Fruit fly (Drosophila melanogaster) whole organism, embryonic: ENCODE data around the gene CG13623.

Source experiments
- Asciz ChIP-seq: fragments of 200-800 bp; sonication (Bioruptor generic); optimal IDR thresholded peaks from 2 replicates; lab custom pipeline; 2017; ENCODE audit warnings: missing biosample characterization, mild to moderate bottlenecking, missing genetic modification characterization, missing genetic modification reagents
- Awh ChIP-seq: fragments of 200-800 bp; sonication (Bioruptor generic); IDR thresholded peaks from 2 replicates; pipeline ENCODE4, ENCODE4 v1.3.6; 2022; ENCODE audit warnings: missing biosample characterization, missing genetic modification characterization
- Bdp1 ChIP-seq: fragments of 200-800 bp; sonication (Bioruptor generic); optimal IDR thresholded peaks from 3 replicates; lab custom pipeline; 2016; ENCODE audit warnings: missing biosample characterization, missing genetic modification characterization
- CG10366 ChIP-seq: fragments of 200-800 bp; sonication (Bioruptor generic); IDR thresholded peaks from 2 replicates; pipeline ENCODE4 v1.3.6; 2022; ENCODE audit warnings: missing biosample characterization, missing genetic modification characterization
- CG17361 ChIP-seq: fragments of 200-800 bp; sonication (Bioruptor generic); IDR thresholded peaks from 3 replicates; pipeline ENCODE4 v1.3.6; 2022; ENCODE audit warnings: missing biosample characterization, missing genetic modification characterization
- CG17612 ChIP-seq: fragments of 200-800 bp; sonication (Bioruptor generic); IDR thresholded peaks from 2 replicates; pipeline ENCODE4 v1.3.6; 2022; ENCODE audit warnings: missing biosample characterization, missing genetic modification characterization
- CG1832 ChIP-seq: fragments of 200-800 bp; sonication (Bioruptor generic); optimal IDR thresholded peaks from 2 replicates; lab custom pipeline; 2017; ENCODE audit warnings: missing biosample characterization, mild to moderate bottlenecking, missing genetic modification characterization, inconsistent platforms
- CG2712 ChIP-seq: fragments of 200-800 bp; optimal IDR thresholded peaks from 3 replicates; lab custom pipeline; 2019; ENCODE audit warnings: missing biosample characterization, mild to moderate bottlenecking, missing genetic modification characterization, moderate library complexity
- CG3065 ChIP-seq: fragments of 200-800 bp; sonication (Bioruptor generic); optimal IDR thresholded peaks from 2 replicates; lab custom pipeline; 2016; ENCODE audit warnings: missing biosample characterization, missing genetic modification characterization
- CG31388 ChIP-seq: fragments of 200-800 bp; sonication (Bioruptor generic); optimal IDR thresholded peaks from 2 replicates; lab custom pipeline; 2016; ENCODE audit warnings: missing biosample characterization, missing genetic modification characterization
- CG32772 ChIP-seq: fragments of 200-800 bp; sonication (Bioruptor generic); IDR thresholded peaks from 2 replicates; pipeline ENCODE4 v1.3.6; 2022; ENCODE audit warnings: missing biosample characterization, missing genetic modification characterization
- CG3407 ChIP-seq: fragments of 200-800 bp; sonication (Bioruptor generic); optimal IDR thresholded peaks from 2 replicates; lab custom pipeline; 2018; ENCODE audit warnings: missing biosample characterization, mild to moderate bottlenecking, missing genetic modification characterization
- CG4617 ChIP-seq: fragments of 200-800 bp; sonication (Bioruptor generic); optimal IDR thresholded peaks from 3 replicates; lab custom pipeline; 2016; ENCODE audit warnings: missing biosample characterization, missing genetic modification characterization, borderline replicate concordance
- CG4730 ChIP-seq: fragments of 200-800 bp; sonication (Bioruptor generic); IDR thresholded peaks from 2 replicates; pipeline ENCODE4 v1.3.6; 2022; ENCODE audit warnings: missing biosample characterization, missing genetic modification characterization
- CG8089 ChIP-seq: fragments of 200-800 bp; sonication (Bioruptor generic); optimal IDR thresholded peaks from 3 replicates; lab custom pipeline; 2016; ENCODE audit warnings: missing biosample characterization, missing genetic modification characterization
- CG9215 ChIP-seq: fragments of 200-800 bp; sonication (Bioruptor generic); IDR thresholded peaks from 2 replicates; pipeline ENCODE4 v1.3.6; 2022; ENCODE audit warnings: missing biosample characterization, missing genetic modification characterization
- CG9609 ChIP-seq: fragments of 200-800 bp; sonication (Bioruptor generic); optimal IDR thresholded peaks from 3 replicates; lab custom pipeline; 2016; ENCODE audit warnings: missing biosample characterization, missing genetic modification characterization
- Chrac-16 ChIP-seq: fragments of 200-800 bp; sonication (Bioruptor generic); optimal IDR thresholded peaks from 3 replicates; lab custom pipeline; 2016; ENCODE audit warnings: missing biosample characterization, missing genetic modification characterization
- CkIIα-i1 ChIP-seq: fragments of 200-800 bp; sonication (Bioruptor generic); IDR thresholded peaks from 2 replicates; pipeline ENCODE4 v1.3.6; 2022; ENCODE audit warnings: missing biosample characterization, missing genetic modification characterization
- Dad ChIP-seq: fragments of 200-800 bp; sonication (Bioruptor generic); optimal IDR thresholded peaks from 3 replicates; lab custom pipeline; 2016; ENCODE audit warnings: missing biosample characterization, missing genetic modification characterization
- Ets97D ChIP-seq: fragments of 200-800 bp; sonication (Bioruptor generic); optimal IDR thresholded peaks from 3 replicates; lab custom pipeline; 2016; ENCODE audit warnings: missing biosample characterization, missing genetic modification characterization
- Gsc ChIP-seq: fragments of 200-800 bp; sonication (Bioruptor generic); IDR thresholded peaks from 2 replicates; pipeline ENCODE4 v1.3.6; 2022; ENCODE audit warnings: missing biosample characterization, missing genetic modification characterization
- Hr39 ChIP-seq: fragments of >200 bp; optimal IDR thresholded peaks from 2 replicates; lab custom pipeline; 2017
- Lpt ChIP-seq: fragments of >200 bp; optimal IDR thresholded peaks from 2 replicates; lab custom pipeline; 2018; ENCODE audit warnings: missing biosample characterization, missing genetic modification characterization
- MESR4 ChIP-seq: fragments of 200-800 bp; sonication (Bioruptor generic); optimal IDR thresholded peaks from 2 replicates; lab custom pipeline; 2018; ENCODE audit warnings: missing biosample characterization, mild to moderate bottlenecking, missing genetic modification characterization, moderate library complexity
- MTF-1 ChIP-seq: fragments of 200-800 bp; sonication (Bioruptor generic); optimal IDR thresholded peaks from 2 replicates; lab custom pipeline; 2018; ENCODE audit warnings: missing biosample characterization, mild to moderate bottlenecking, missing genetic modification characterization, borderline replicate concordance
- Oli ChIP-seq: fragments of 200-800 bp; sonication (Bioruptor generic); optimal IDR thresholded peaks from 2 replicates; lab custom pipeline; 2018; ENCODE audit warnings: missing biosample characterization, mild to moderate bottlenecking, missing genetic modification characterization, moderate library complexity
- Poxn ChIP-seq: fragments of 200-800 bp; sonication (Bioruptor generic); IDR thresholded peaks from 2 replicates; pipeline ENCODE4 v1.3.6; 2022; ENCODE audit warnings: missing biosample characterization, missing genetic modification characterization
- Rfx ChIP-seq: fragments of 200-800 bp; sonication (Bioruptor generic); IDR thresholded peaks from 2 replicates; pipeline ENCODE4 v1.3.6; 2022; ENCODE audit warnings: missing biosample characterization, missing genetic modification characterization
- Sry-δ ChIP-seq: fragments of 200-800 bp; sonication (Bioruptor generic); optimal IDR thresholded peaks from 2 replicates; lab custom pipeline; 2016; ENCODE audit warnings: missing biosample characterization, missing genetic modification characterization
- Trl ChIP-seq, 3 experiments: fragments of >200 bp in 2 of 3; fragments of 200-800 bp in 1 of 3; sonication (Bioruptor generic) in 1 of 3; optimal IDR thresholded peaks; 2 replicates in 1 of 3; 3 replicates in 2 of 3; lab custom pipeline; 2016 to 2017; ENCODE audit warnings: missing biosample characterization in 1 of 3, missing genetic modification characterization in 1 of 3
- YL-1 ChIP-seq: fragments of 200-800 bp; sonication (Bioruptor generic); optimal IDR thresholded peaks from 3 replicates; lab custom pipeline; 2017; ENCODE audit warnings: missing biosample characterization, mild to moderate bottlenecking, missing genetic modification characterization
- bab2 ChIP-seq: fragments of 200-800 bp; sonication (Bioruptor generic); optimal IDR thresholded peaks from 2 replicates; lab custom pipeline; 2016; ENCODE audit warnings: missing biosample characterization, missing genetic modification characterization
- bigmax ChIP-seq: fragments of 200-800 bp; sonication (Bioruptor generic); optimal IDR thresholded peaks from 2 replicates; lab custom pipeline; 2018; ENCODE audit warnings: missing biosample characterization, mild to moderate bottlenecking, missing genetic modification characterization
- corto ChIP-seq: fragments of 200-800 bp; sonication (Bioruptor generic); optimal IDR thresholded peaks from 2 replicates; lab custom pipeline; 2016; ENCODE audit warnings: missing biosample characterization, mild to moderate bottlenecking, missing genetic modification characterization, moderate library complexity
- crp ChIP-seq, 2 experiments: fragments of 200-800 bp; sonication (Bioruptor generic); optimal IDR thresholded peaks; 2 replicates in 1 of 2; 3 replicates in 1 of 2; lab custom pipeline; 2017; ENCODE audit warnings: missing biosample characterization in 2 of 2, missing genetic modification characterization in 2 of 2, mild to moderate bottlenecking in 1 of 2, moderate library complexity in 1 of 2
- dati ChIP-seq: fragments of 200-800 bp; sonication (Bioruptor generic); IDR thresholded peaks from 2 replicates; pipeline ENCODE4 v1.3.6; 2022; ENCODE audit warnings: missing biosample characterization, missing genetic modification characterization
- esg ChIP-seq: fragments of 200-800 bp; sonication (Bioruptor generic); conservative IDR thresholded peaks from 2 replicates; pipeline ENCODE4 v1.3.6; 2022; ENCODE audit warnings: missing biosample characterization, missing genetic modification characterization
- fru ChIP-seq: fragments of >200 bp; optimal IDR thresholded peaks from 2 replicates; lab custom pipeline; 2017
- gt ChIP-seq: fragments of 200-800 bp; sonication (Bioruptor generic); IDR thresholded peaks from 2 replicates; pipeline ENCODE4 v1.3.6; 2022; ENCODE audit warnings: missing biosample characterization, missing genetic modification characterization
- knrl ChIP-seq: fragments of 200-800 bp; sonication (Bioruptor generic); IDR thresholded peaks from 3 replicates; pipeline ENCODE4 v1.3.6; 2022; ENCODE audit warnings: missing biosample characterization, missing genetic modification characterization; ENCODE audit not compliant: partially characterized antibody
- lilli ChIP-seq: fragments of 200-800 bp; sonication (Bioruptor generic); optimal IDR thresholded peaks from 3 replicates; lab custom pipeline; 2016; ENCODE audit warnings: missing biosample characterization, missing genetic modification characterization
- lmd ChIP-seq: fragments of 200-800 bp; sonication (Bioruptor generic); IDR thresholded peaks from 2 replicates; pipeline ENCODE4 v1.3.6; 2022; ENCODE audit warnings: missing biosample characterization, missing genetic modification characterization
- lov ChIP-seq, 2 experiments: fragments of 200-800 bp in 1 of 2; fragments of >200 bp in 1 of 2; sonication (Bioruptor generic) in 1 of 2; IDR thresholded peaks in 1 of 2; optimal IDR thresholded peaks in 1 of 2; 2 replicates in 1 of 2; 3 replicates in 1 of 2; pipeline versions ENCODE4 v1.3.6 to Lab custom; 2017 to 2022; ENCODE audit warnings: missing biosample characterization in 1 of 2, missing genetic modification characterization in 1 of 2
- maf-S ChIP-seq: fragments of 200-800 bp; sonication (Bioruptor generic); optimal IDR thresholded peaks from 2 replicates; lab custom pipeline; 2016; ENCODE audit warnings: missing biosample characterization, missing genetic modification characterization
- nerfin-1 ChIP-seq: fragments of 200-800 bp; sonication (Bioruptor generic); optimal IDR thresholded peaks from 3 replicates; lab custom pipeline; 2019; ENCODE audit warnings: missing biosample characterization, mild to moderate bottlenecking, missing genetic modification characterization, moderate library complexity
- phol ChIP-seq: fragments of 200-800 bp; sonication (Bioruptor generic); optimal IDR thresholded peaks from 3 replicates; lab custom pipeline; 2018; ENCODE audit warnings: missing biosample characterization, mild to moderate bottlenecking, missing genetic modification characterization, moderate library complexity
- shn ChIP-seq: fragments of 200-800 bp; sonication (Bioruptor generic); optimal IDR thresholded peaks from 3 replicates; lab custom pipeline; 2016; ENCODE audit warnings: missing biosample characterization, missing genetic modification characterization
- sisA ChIP-seq: fragments of 200-800 bp; sonication (Bioruptor generic); IDR thresholded peaks from 2 replicates; pipeline ENCODE4 v1.3.6; 2022; ENCODE audit warnings: missing biosample characterization, missing genetic modification characterization
- yki ChIP-seq: fragments of >200 bp; optimal IDR thresholded peaks from 3 replicates; lab custom pipeline; 2018
- zen2 ChIP-seq: fragments of 200-800 bp; sonication (Bioruptor generic); IDR thresholded peaks from 3 replicates; pipeline ENCODE4 v1.3.6; 2022; ENCODE audit warnings: missing biosample characterization, missing genetic modification characterization; ENCODE audit not compliant: partially characterized antibody

CG13623 gene

dm6 chr3R:24567427-24567771 is 37.0 kb upstream of the CG13623 start (continued):
- TF ChIP-seq Awh (GFP tag; lab: Robert Waterston, UW) (peak; percentile 81), Lpt (GFP tag; lab: Kevin White, UChicago) (no peak), YL-1 (GFP tag; lab: Kevin White, UChicago) (peak; percentile 43), CG17361 (GFP tag; lab: Robert Waterston, UW) (peak; percentile 81), lilli (GFP tag; lab: Kevin White, UChicago) (peak; percentile 89), CG1832 (GFP tag; lab: Kevin White, UChicago) (no peak), Sry-δ (GFP tag; lab: Kevin White, UChicago) (peak; percentile 58), yki (no peak), Hr39 (lab: Kevin White, UChicago) (no peak), Trl (optimal IDR thresholded peaks at IDR 0.05; lab: Kevin White, UChicago) (no peak), Trl (GFP tag; optimal IDR thresholded peaks at IDR 0.05; lab: Kevin White, UChicago) (peak; percentile 93), CG17612 (GFP tag; lab: Robert Waterston, UW) (peak; percentile 80), lov (optimal IDR thresholded peaks at IDR 0.05; lab: Kevin White, UChicago) (no peak), lov (GFP tag; IDR thresholded peaks at IDR 0.05; lab: Robert Waterston, UW) (peak; percentile 74; the same call in 1 of the 3 replicates), shn (GFP tag; lab: Kevin White, UChicago) (peak; percentile 80), knrl (GFP tag; lab: Robert Waterston, UW) (no peak), Ets97D (GFP tag; lab: Kevin White, UChicago) (peak; percentile 73), MESR4 (peak; percentile 18), Chrac-16 (GFP tag; lab: Kevin White, UChicago) (peak; percentile 86), CG32772 (peak; percentile 82), Bdp1 (GFP tag; lab: Kevin White, UChicago) (peak; percentile 70), phol (tag; lab: Kevin White, UChicago) (peak; percentile 83), CG3407 (GFP tag; lab: Kevin White, UChicago) (peak; percentile 59), MTF-1 (GFP tag; lab: Kevin White, UChicago) (peak; percentile 53), Poxn (GFP tag; lab: Robert Waterston, UW) (no peak; the same call in none of the 2 replicates), fru (no peak), CG3065 (peak; percentile 62), zen2 (no peak), dati (GFP tag; lab: Robert Waterston, UW) (peak; percentile 72; the same call in 1 of the 2 replicates), sisA (peak; percentile 90), CG8089 (GFP tag; lab: Kevin White, UChicago) (peak; percentile 86), Oli (tag; lab: Kevin White, UChicago) (peak; percentile 91), bigmax (GFP tag; lab: Kevin White, UChicago) (no peak), CG2712 (tag; lab: Kevin White, UChicago) (peak; percentile 82), Asciz (GFP tag; lab: Kevin White, UChicago) (peak; percentile 74), nerfin-1 (tag; lab: Kevin White, UChicago) (peak; percentile 75), maf-S (peak; percentile 87), CG9215 (peak; percentile 70), corto (GFP tag; lab: Kevin White, UChicago) (no peak), CG9609 (GFP tag; lab: Kevin White, UChicago) (peak; percentile 91), CG31388 (peak; percentile 83), CG10366 (peak; percentile 88), esg (GFP tag; lab: Robert Waterston, UW) (peak; percentile 89), CG4617 (peak; percentile 51), CG4730 (GFP tag; lab: Robert Waterston, UW) (peak; percentile 74; the same call in 1 of the 2 replicates), bab2 (GFP tag; lab: Kevin White, UChicago) (peak; percentile 93), Rfx (GFP tag; lab: Robert Waterston, UW) (peak; percentile 93), CkIIα-i1 (GFP tag; lab: Robert Waterston, UW) (peak; percentile 57; the same call in 1 of the 2 replicates), gt (GFP tag; lab: Robert Waterston, UW) (peak; percentile 12; the same call in 1 of the 2 replicates), Gsc (GFP tag; lab: Robert Waterston, UW) (no peak), crp (GFP tag; optimal IDR thresholded peaks at IDR 0.05; lab: Kevin White, UChicago) (peak in 1 of 2 experiments; percentile 30), lmd (GFP tag; lab: Robert Waterston, UW) (peak; percentile 90), Dad (GFP tag; lab: Kevin White, UChicago) (peak; percentile 86)
